Fruit fly (Drosophila melanogaster) whole organism, pupa: ENCODE results near the gene PMCA.

Source experiments
- CG15710 ChIP-seq: fragments of 200-800 bp; sonication (Bioruptor generic); optimal IDR thresholded peaks from 2 replicates; lab custom pipeline; 2018; ENCODE audit warnings: missing biosample characterization, mild to moderate bottlenecking, missing genetic modification characterization, moderate library complexity
- EcR ChIP-seq: fragments of 200-800 bp; sonication (Bioruptor generic); optimal IDR thresholded peaks from 3 replicates; lab custom pipeline; 2019; ENCODE audit warnings: missing biosample characterization, missing genetic modification characterization, mild to moderate bottlenecking, moderate library complexity, missing genetic modification reagents

- no peak for TF ChIP-seq CG15710
- no peak for TF ChIP-seq EcR
These were observed at the start of gene PMCA for dm6 chr4:358093-358929.
